Fruit fly (Drosophila melanogaster): Measurements from ENCODE around the gene CG11134.

DNA sequence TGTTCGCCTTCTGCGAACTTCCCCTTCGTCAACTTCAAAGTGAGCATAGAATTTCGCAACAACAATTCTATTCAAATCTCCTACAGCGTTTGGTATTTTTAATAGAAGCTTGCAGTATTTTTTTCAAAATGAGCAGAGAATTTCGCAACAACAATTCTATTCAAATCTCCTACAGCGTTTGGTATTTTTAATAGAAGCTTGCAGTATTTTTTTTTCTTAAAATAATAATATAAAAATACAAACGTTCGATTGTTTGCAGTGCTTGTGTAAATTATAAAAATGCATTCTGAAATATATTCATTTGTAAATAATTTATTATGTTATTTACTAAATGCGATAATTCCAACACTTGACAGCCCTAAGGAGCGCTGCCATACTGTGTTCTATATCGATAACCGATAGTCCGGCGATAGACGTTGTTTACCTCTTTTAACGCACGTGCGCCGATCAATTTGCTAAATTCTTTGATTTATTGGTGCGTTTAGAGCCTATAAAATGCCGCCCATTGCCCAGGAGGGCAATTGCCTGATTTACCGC lies 19.1 kb downstream of the CG11134 start, which contains the start of the genes CG32625 and Rtc1:
- TF ChIP-seq CTCF (optimal IDR thresholded peaks at IDR 0.05): no peak
- no peak for TF ChIP-seq CG8478 (optimal IDR thresholded peaks at IDR 0.05)

Measured in S2 (cell line).